Worm (Caenorhabditis elegans): ENCODE measurements around the gene Y39H10A.1.

- TF ChIP-seq egl-27 (tag; optimal IDR thresholded peaks at IDR 0.05) (no peak), elt-3 (tag; optimal IDR thresholded peaks at IDR 0.05) (no peak), lin-15B (tag; optimal IDR thresholded peaks at IDR 0.05) (no peak), mep-1 (tag; optimal IDR thresholded peaks at IDR 0.05) (no peak), nhr-77 (tag; optimal IDR thresholded peaks at IDR 0.05) (no peak), nhr-90 (tag; optimal IDR thresholded peaks at IDR 0.05; ENCODE audit: poor library complexity) (no peak), lsy-2 (tag; optimal IDR thresholded peaks at IDR 0.05) (no peak), mab-9 (GFP tag; IDR thresholded peaks at IDR 0.05) (no peak)
Measured at ce11 chrV:3766904-3767303, at the start of gene Y39H10A.1.

Data from whole organism, L1 larva.